Fruit fly (Drosophila melanogaster) whole organism, embryonic: ENCODE results near the gene Sfxn2.

Source experiments
- CG11695 ChIP-seq: fragments of 200-800 bp; sonication (Bioruptor generic); IDR thresholded peaks from 3 replicates; pipeline ENCODE4 v1.3.6; 2022; ENCODE audit warnings: missing biosample characterization, missing genetic modification characterization
- CG11723 ChIP-seq: fragments of 200-800 bp; sonication (Bioruptor generic); optimal IDR thresholded peaks from 2 replicates; lab custom pipeline; 2017; ENCODE audit warnings: missing biosample characterization, mild to moderate bottlenecking, missing genetic modification characterization
- CG12155 ChIP-seq: fragments of 200-800 bp; sonication (Bioruptor generic); optimal IDR thresholded peaks from 3 replicates; lab custom pipeline; 2016; ENCODE audit warnings: missing biosample characterization, missing genetic modification characterization
- CG14014 ChIP-seq: fragments of 200-800 bp; sonication (Bioruptor generic); IDR thresholded peaks from 2 replicates; pipeline ENCODE4 v1.3.6; 2022; ENCODE audit warnings: missing biosample characterization, missing genetic modification characterization
- CG15073 ChIP-seq: fragments of 200-800 bp; sonication (Bioruptor generic); optimal IDR thresholded peaks from 2 replicates; lab custom pipeline; 2016; ENCODE audit warnings: missing biosample characterization, missing genetic modification characterization
- CG15601 ChIP-seq: fragments of 200-800 bp; sonication (Bioruptor generic); optimal IDR thresholded peaks from 3 replicates; lab custom pipeline; 2019; ENCODE audit warnings: missing biosample characterization, mild to moderate bottlenecking, missing genetic modification characterization, moderate library complexity
- CG2129 ChIP-seq: fragments of 200-800 bp; sonication (Bioruptor generic); IDR thresholded peaks from 2 replicates; pipeline ENCODE4 v1.3.6; 2022; ENCODE audit warnings: missing biosample characterization, missing genetic modification characterization; ENCODE audit not compliant: partially characterized antibody
- CG2678 ChIP-seq: fragments of 200-800 bp; sonication (Bioruptor generic); optimal IDR thresholded peaks from 3 replicates; lab custom pipeline; 2019; ENCODE audit warnings: missing biosample characterization, mild to moderate bottlenecking, missing genetic modification characterization, moderate library complexity
- CG32772 ChIP-seq: fragments of 200-800 bp; sonication (Bioruptor generic); IDR thresholded peaks from 2 replicates; pipeline ENCODE4 v1.3.6; 2022; ENCODE audit warnings: missing biosample characterization, missing genetic modification characterization
- CG33557 ChIP-seq: fragments of 200-800 bp; sonication (Bioruptor generic); optimal IDR thresholded peaks from 2 replicates; lab custom pipeline; 2019; ENCODE audit warnings: missing biosample characterization, mild to moderate bottlenecking, missing genetic modification characterization, moderate library complexity
- CG5180 ChIP-seq: fragments of 200-800 bp; sonication (Bioruptor generic); optimal IDR thresholded peaks from 3 replicates; lab custom pipeline; 2017; ENCODE audit warnings: missing biosample characterization, missing genetic modification characterization, mild to moderate bottlenecking, moderate library complexity, missing genetic modification reagents
- CG7556 ChIP-seq: fragments of 200-800 bp; sonication (Bioruptor generic); optimal IDR thresholded peaks from 2 replicates; lab custom pipeline; 2017; ENCODE audit warnings: missing biosample characterization, mild to moderate bottlenecking, missing genetic modification characterization
- CG8290 ChIP-seq, 3 experiments: fragments of 200-800 bp; sonication (Bioruptor generic); optimal IDR thresholded peaks; 2 replicates each; lab custom pipeline; 2016 to 2019; ENCODE audit warnings: missing biosample characterization in 3 of 3, missing genetic modification characterization in 3 of 3, mild to moderate bottlenecking in 2 of 3, moderate library complexity in 1 of 3
- CG8944 ChIP-seq: fragments of 200-800 bp; sonication (Bioruptor generic); optimal IDR thresholded peaks from 3 replicates; lab custom pipeline; 2016; ENCODE audit warnings: missing biosample characterization, missing genetic modification characterization
- CTCF ChIP-seq: fragments of 200-800 bp; sonication (Bioruptor generic); optimal IDR thresholded peaks from 2 replicates; lab custom pipeline; 2017; ENCODE audit warnings: missing biosample characterization, mild to moderate bottlenecking, missing genetic modification characterization, moderate library complexity
- Dp ChIP-seq: fragments of 200-800 bp; sonication (Bioruptor generic); optimal IDR thresholded peaks from 2 replicates; lab custom pipeline; 2018; ENCODE audit warnings: missing biosample characterization, mild to moderate bottlenecking, missing genetic modification characterization, moderate library complexity
- Ets65A ChIP-seq: fragments of 200-800 bp; sonication (Bioruptor generic); peaks from one replicate; lab custom pipeline; 2016; ENCODE audit warnings: missing biosample characterization, missing genetic modification characterization
- Fer2 ChIP-seq: fragments of 200-800 bp; sonication (Bioruptor generic); optimal IDR thresholded peaks from 2 replicates; lab custom pipeline; 2018; ENCODE audit warnings: missing biosample characterization, mild to moderate bottlenecking, missing genetic modification characterization, moderate library complexity
- HLH4C ChIP-seq: fragments of 200-800 bp; sonication (Bioruptor generic); IDR thresholded peaks from 3 replicates; pipeline ENCODE4 v1.3.6; 2022; ENCODE audit warnings: missing biosample characterization, missing genetic modification characterization; ENCODE audit not compliant: partially characterized antibody
- Hey ChIP-seq: fragments of 200-800 bp; sonication (Bioruptor generic); optimal IDR thresholded peaks from 3 replicates; lab custom pipeline; 2018; ENCODE audit warnings: missing biosample characterization, mild to moderate bottlenecking, missing genetic modification characterization
- Hr51 ChIP-seq, 2 experiments: fragments of 200-800 bp; sonication (Bioruptor generic); optimal IDR thresholded peaks; 2 replicates in 1 of 2; 3 replicates in 1 of 2; lab custom pipeline; 2016 to 2018; ENCODE audit warnings: missing biosample characterization in 2 of 2, missing genetic modification characterization in 2 of 2, mild to moderate bottlenecking in 1 of 2, moderate library complexity in 1 of 2
- Hr78 ChIP-seq, 2 experiments: fragments of 200-800 bp in 1 of 2; fragments of >200 bp in 1 of 2; sonication (Bioruptor generic) in 1 of 2; optimal IDR thresholded peaks; 2 replicates each; lab custom pipeline; 2017 to 2019; ENCODE audit warnings: missing biosample characterization in 2 of 2, missing genetic modification characterization in 2 of 2, mild to moderate bottlenecking in 1 of 2, moderate library complexity in 1 of 2
- NFAT ChIP-seq: fragments of 200-800 bp; sonication (Bioruptor generic); IDR thresholded peaks from 2 replicates; pipeline ENCODE4 v1.3.6; 2022; ENCODE audit warnings: missing biosample characterization, missing genetic modification characterization
- Oli ChIP-seq: fragments of 200-800 bp; sonication (Bioruptor generic); optimal IDR thresholded peaks from 2 replicates; lab custom pipeline; 2018; ENCODE audit warnings: missing biosample characterization, mild to moderate bottlenecking, missing genetic modification characterization, moderate library complexity
- Opbp ChIP-seq: fragments of 200-800 bp; sonication (Bioruptor generic); IDR thresholded peaks from 3 replicates; pipeline ENCODE4 v1.3.6; 2022; ENCODE audit warnings: missing biosample characterization, missing genetic modification characterization; ENCODE audit not compliant: partially characterized antibody
- Ptx1 ChIP-seq: fragments of 200-800 bp; sonication (Bioruptor generic); IDR thresholded peaks from 2 replicates; pipeline ENCODE4 v1.3.6; 2022; ENCODE audit warnings: missing biosample characterization, missing genetic modification characterization
- Stat92E ChIP-seq, 3 experiments: fragments of >200 bp in 2 of 3; fragments of 200-800 bp in 1 of 3; sonication (Bioruptor generic) in 1 of 3; optimal IDR thresholded peaks; 2 replicates each; lab custom pipeline; 2017 to 2019; ENCODE audit warnings: missing biosample characterization in 3 of 3, missing genetic modification characterization in 3 of 3, mild to moderate bottlenecking in 1 of 3, moderate library complexity in 1 of 3
- crol ChIP-seq: fragments of 200-800 bp; sonication (Bioruptor generic); IDR thresholded peaks from 2 replicates; pipeline ENCODE4 v1.3.6; 2022; ENCODE audit warnings: missing biosample characterization, missing genetic modification characterization
- dpn ChIP-seq, 2 experiments: fragments of 200-800 bp; sonication (Bioruptor generic); optimal IDR thresholded peaks; 3 replicates each; lab custom pipeline; 2016; ENCODE audit warnings: missing biosample characterization in 2 of 2, missing genetic modification characterization in 2 of 2
- ems ChIP-seq: fragments of 200-800 bp; sonication (Bioruptor generic); optimal IDR thresholded peaks from 3 replicates; lab custom pipeline; 2016; ENCODE audit warnings: missing biosample characterization, missing genetic modification characterization
- ewg ChIP-seq: fragments of 200-800 bp; sonication (Bioruptor generic); optimal IDR thresholded peaks from 3 replicates; lab custom pipeline; 2017; ENCODE audit warnings: mild to moderate bottlenecking, missing biosample characterization, missing genetic modification reagents, missing genetic modification characterization
- fd96Cb ChIP-seq: fragments of 200-800 bp; sonication (Bioruptor generic); optimal IDR thresholded peaks from 2 replicates; lab custom pipeline; 2018; ENCODE audit warnings: missing biosample characterization, mild to moderate bottlenecking, missing genetic modification characterization, moderate library complexity
- ftz-f1 ChIP-seq: fragments of 200-800 bp; sonication (Bioruptor generic); optimal IDR thresholded peaks from 2 replicates; lab custom pipeline; 2016; ENCODE audit warnings: missing biosample characterization, missing genetic modification characterization
- gcm ChIP-seq: fragments of 200-800 bp; sonication (Bioruptor generic); optimal IDR thresholded peaks from 2 replicates; lab custom pipeline; 2019; ENCODE audit warnings: missing biosample characterization, mild to moderate bottlenecking, missing genetic modification characterization, moderate library complexity
- grn ChIP-seq: fragments of 200-800 bp; sonication (Bioruptor generic); optimal IDR thresholded peaks from 3 replicates; lab custom pipeline; 2017; ENCODE audit warnings: missing biosample characterization, missing genetic modification characterization
- hth ChIP-seq: fragments of >200 bp; optimal IDR thresholded peaks from 2 replicates; lab custom pipeline; 2017; ENCODE audit warnings: inconsistent platforms
- lov ChIP-seq, 2 experiments: fragments of 200-800 bp in 1 of 2; fragments of >200 bp in 1 of 2; sonication (Bioruptor generic) in 1 of 2; IDR thresholded peaks in 1 of 2; optimal IDR thresholded peaks in 1 of 2; 2 replicates in 1 of 2; 3 replicates in 1 of 2; pipeline versions ENCODE4 v1.3.6 to Lab custom; 2017 to 2022; ENCODE audit warnings: missing biosample characterization in 1 of 2, missing genetic modification characterization in 1 of 2
- otp ChIP-seq: fragments of 200-800 bp; sonication (Bioruptor generic); IDR thresholded peaks from 3 replicates; pipeline ENCODE4, ENCODE4 v1.3.6; 2022; ENCODE audit warnings: missing biosample characterization, missing genetic modification characterization
- p53 ChIP-seq: fragments of 200-800 bp; sonication (Bioruptor generic); optimal IDR thresholded peaks from 2 replicates; lab custom pipeline; 2016; ENCODE audit warnings: missing biosample characterization, missing genetic modification characterization
- pan ChIP-seq, 4 experiments: fragments of >200 bp in 3 of 4; fragments of 200-800 bp in 1 of 4; sonication (Bioruptor generic) in 1 of 4; optimal IDR thresholded peaks in 3 of 4; IDR thresholded peaks in 1 of 4; 2 replicates each; pipeline versions ENCODE4 v1.3.6 to Lab custom; 2017 to 2022; ENCODE audit warnings: missing biosample characterization in 2 of 4, missing genetic modification characterization in 2 of 4, mixed read lengths in 1 of 4
- sna ChIP-seq: fragments of 200-800 bp; sonication (Bioruptor generic); IDR thresholded peaks from 2 replicates; pipeline ENCODE4 v1.3.6; 2022; ENCODE audit warnings: missing biosample characterization, missing genetic modification characterization; ENCODE audit not compliant: partially characterized antibody
- sqz ChIP-seq: fragments of 200-800 bp; sonication (Bioruptor generic); optimal IDR thresholded peaks from 3 replicates; lab custom pipeline; 2018; ENCODE audit warnings: missing biosample characterization, mild to moderate bottlenecking, missing genetic modification characterization
- wdn ChIP-seq: fragments of 200-800 bp; sonication (Bioruptor generic); IDR thresholded peaks from 2 replicates; pipeline ENCODE4 v1.3.6; 2022; ENCODE audit warnings: missing biosample characterization, missing genetic modification characterization
- z ChIP-seq: fragments of 200-800 bp; sonication (Bioruptor generic); IDR thresholded peaks from 3 replicates; pipeline ENCODE4 v1.3.6; 2022; ENCODE audit warnings: missing biosample characterization, missing genetic modification characterization

Sfxn2 gene

DNA sequence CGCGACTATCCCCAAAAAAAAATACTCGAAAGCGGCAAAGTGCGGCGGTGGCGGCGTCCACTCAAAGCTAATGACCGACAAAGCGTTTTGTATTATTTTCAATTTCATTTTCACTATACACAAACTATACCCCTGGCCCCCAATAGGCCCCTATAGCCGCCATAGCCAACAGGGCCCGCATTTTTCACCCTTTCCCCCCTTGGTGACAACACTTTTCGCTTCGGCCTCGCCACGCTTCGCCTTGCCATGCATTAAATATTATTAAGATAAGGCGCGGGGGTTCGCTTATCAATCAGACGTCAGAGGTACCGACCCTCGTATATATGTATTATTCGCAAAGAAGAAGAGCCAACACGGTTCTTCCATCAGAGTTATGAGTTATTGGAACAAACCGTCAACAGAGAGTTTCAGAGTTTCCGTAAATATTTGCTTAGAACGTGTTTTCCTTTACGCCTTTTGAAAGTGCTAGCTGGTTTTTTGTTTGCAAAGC is 22.8 kb upstream of the Sfxn2 start (continued):
- TF ChIP-seq otp (GFP tag; lab: Robert Waterston, UW): no peak
- no peak for TF ChIP-seq Stat92E (GFP tag; optimal IDR thresholded peaks at IDR 0.05; lab: Kevin White, UChicago)
- no peak for TF ChIP-seq CG32772 (GFP tag; lab: Robert Waterston, UW)
- TF ChIP-seq CG33557 (GFP tag; lab: Kevin White, UChicago): peak; percentile 66
- TF ChIP-seq CG15073 (GFP tag; lab: Kevin White, UChicago): no peak
- TF ChIP-seq CG15601 (tag; lab: Kevin White, UChicago): peak; percentile 58
- peak; percentile 32 for TF ChIP-seq CG11723
- peak; percentile 1 for TF ChIP-seq gcm (GFP tag; lab: Kevin White, UChicago)
- TF ChIP-seq grn: peak; percentile 74
- peak; percentile 98 for TF ChIP-seq crol (GFP tag; lab: Robert Waterston, UW)
- TF ChIP-seq ftz-f1 (GFP tag; lab: Kevin White, UChicago): peak; percentile 94
- peak; percentile 57 for TF ChIP-seq Ptx1 (GFP tag; lab: Robert Waterston, UW)

DNA sequence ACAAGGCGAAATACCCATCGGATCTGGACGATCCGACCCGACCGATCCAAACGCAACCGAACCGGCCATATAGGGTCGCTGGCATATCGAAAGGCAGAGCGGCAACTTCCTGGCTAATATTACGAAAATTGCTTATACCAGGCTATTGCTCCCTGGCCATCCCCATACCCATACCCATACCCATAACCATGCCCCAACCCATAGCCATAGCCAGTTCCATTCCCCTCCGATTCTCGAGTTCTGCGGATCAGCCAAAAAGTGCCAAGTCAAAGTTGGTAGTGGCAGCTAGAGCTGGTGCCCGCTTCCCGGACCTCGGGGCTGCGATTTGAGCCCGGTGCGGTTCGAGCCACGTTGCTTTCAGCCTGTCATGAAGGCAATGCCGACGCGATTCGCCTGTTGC is 21.8 kb upstream of the Sfxn2 start:
- TF ChIP-seq NFAT (no peak), dpn (GFP tag; optimal IDR thresholded peaks at IDR 0.05; lab: Kevin White, UChicago) (no peak), Fer2 (tag; lab: Kevin White, UChicago) (no peak), CG8944 (GFP tag; lab: Kevin White, UChicago) (no peak), CG5180 (GFP tag; lab: Kevin White, UChicago) (peak; percentile 87), CG8290 (GFP tag; optimal IDR thresholded peaks at IDR 0.05; lab: Kevin White, UChicago) (no peak), CG8290 (tag; optimal IDR thresholded peaks at IDR 0.05; lab: Kevin White, UChicago) (no peak), Ets65A (GFP tag; lab: Kevin White, UChicago) (peak; percentile 15)

dm6 chr3L:19041665-19042385 is 21.1 kb upstream of the Sfxn2 start:
- TF ChIP-seq Opbp (GFP tag; lab: Robert Waterston, UW) (no peak), sqz (GFP tag; lab: Kevin White, UChicago) (no peak), lov (optimal IDR thresholded peaks at IDR 0.05; lab: Kevin White, UChicago) (no peak), lov (GFP tag; IDR thresholded peaks at IDR 0.05; lab: Robert Waterston, UW) (0 out of 3 replicates have a peak, but pooled peaks have one; percentile 43), CG12155 (GFP tag; lab: Kevin White, UChicago) (peak; percentile 18), ewg (GFP tag; lab: Kevin White, UChicago) (peak; percentile 3), CTCF (GFP tag; lab: Kevin White, UChicago) (peak; percentile 17), CG14014 (no peak), Hr51 (GFP tag; optimal IDR thresholded peaks at IDR 0.05; lab: Kevin White, UChicago) (peak in 1 of 2 experiments; percentile 65), z (GFP tag; lab: Robert Waterston, UW) (peak; percentile 7; the same call in 1 of the 3 replicates), CG33557 (GFP tag; lab: Kevin White, UChicago) (peak; percentile 15), CG11695 (GFP tag; lab: Robert Waterston, UW) (no peak), Hr78 (GFP tag; optimal IDR thresholded peaks at IDR 0.05; lab: Kevin White, UChicago) (no peak), p53 (GFP tag; lab: Kevin White, UChicago) (no peak), Oli (tag; lab: Kevin White, UChicago) (peak; percentile 64), CG7556 (GFP tag; lab: Kevin White, UChicago) (peak; percentile 47), hth (no peak), sna (no peak), Hey (no peak), HLH4C (no peak; the same call in 2 of the 3 replicates), wdn (no peak), CG2129 (no peak), fd96Cb (peak; percentile 28), Dp (GFP tag; lab: Kevin White, UChicago) (no peak), pan (optimal IDR thresholded peaks at IDR 0.05; lab: Kevin White, UChicago) (no peak), pan (GFP tag; optimal IDR thresholded peaks at IDR 0.05 in 1 of 2, IDR thresholded peaks at IDR 0.05 in 1 of 2) (no peak), ems (GFP tag; lab: Kevin White, UChicago) (peak; percentile 12), CG2678 (tag; lab: Kevin White, UChicago) (peak; percentile 37)
